Worm (Caenorhabditis elegans): ENCODE data around the gene rrp-1.
"Not testable (repeated sequence)": the region's sequence is repeated elsewhere in the genome, so short reads cannot be mapped to it uniquely, and the experiment has no call there.

DNA sequence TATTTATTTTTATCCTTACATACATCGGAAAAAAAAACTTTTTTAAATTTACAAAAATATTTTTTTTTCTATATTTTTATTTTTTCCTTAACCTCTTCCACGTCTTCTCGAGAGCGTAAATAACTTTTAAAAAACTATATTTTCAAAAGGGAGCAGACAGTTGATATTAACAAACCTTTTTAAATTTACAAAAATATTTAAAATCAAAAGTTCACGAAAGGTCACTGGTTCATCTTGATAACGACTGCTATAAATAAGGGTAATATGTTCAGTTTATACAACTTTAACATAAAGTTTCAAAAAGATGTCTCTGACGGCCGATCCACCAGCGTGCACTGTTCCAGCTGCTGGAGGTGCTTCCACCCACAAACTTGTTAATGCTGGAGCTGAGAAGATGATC, 46.7 kb upstream of the rrp-1 start, which contains the start of the genes F44D12.16 and msd-2:
- not testable (repeated sequence) for TF ChIP-seq ztf-11 (tag; optimal IDR thresholded peaks at IDR 0.05); nhr-2 (tag; optimal IDR thresholded peaks at IDR 0.05); mep-1 (tag; optimal IDR thresholded peaks at IDR 0.05); ces-1 (GFP tag; optimal IDR thresholded peaks at IDR 0.05); unc-62 (GFP tag; optimal IDR thresholded peaks at IDR 0.05)
